Fruit fly (Drosophila melanogaster) whole organism, embryonic: Measurements from ENCODE around the gene CG31637.

Experiments used
- Ada2b ChIP-seq: fragments of 200-800 bp; sonication (Bioruptor generic); IDR thresholded peaks from 2 replicates; pipeline ENCODE4 v1.3.6; 2022; ENCODE audit warnings: missing biosample characterization, missing genetic modification characterization
- CG10267 ChIP-seq: fragments of 200-800 bp; sonication (Bioruptor generic); optimal IDR thresholded peaks from 2 replicates; lab custom pipeline; 2018; ENCODE audit warnings: missing biosample characterization, mild to moderate bottlenecking, missing genetic modification characterization, moderate library complexity
- CG10959 ChIP-seq: fragments of 200-800 bp; sonication (Bioruptor generic); IDR thresholded peaks from 2 replicates; pipeline ENCODE4 v1.3.6; 2022; ENCODE audit warnings: missing biosample characterization, missing genetic modification characterization
- CG12299 ChIP-seq: fragments of 200-800 bp; sonication (Bioruptor generic); optimal IDR thresholded peaks from 2 replicates; lab custom pipeline; 2018; ENCODE audit warnings: missing biosample characterization, mild to moderate bottlenecking, missing genetic modification characterization
- CG13624 ChIP-seq: fragments of 200-800 bp; sonication (Bioruptor generic); optimal IDR thresholded peaks from 2 replicates; lab custom pipeline; 2016; ENCODE audit warnings: missing biosample characterization, missing genetic modification characterization
- CG15073 ChIP-seq: fragments of 200-800 bp; sonication (Bioruptor generic); optimal IDR thresholded peaks from 2 replicates; lab custom pipeline; 2016; ENCODE audit warnings: missing biosample characterization, missing genetic modification characterization
- CG1647 ChIP-seq: fragments of 200-800 bp; sonication (Bioruptor generic); optimal IDR thresholded peaks from 3 replicates; lab custom pipeline; 2016; ENCODE audit warnings: missing biosample characterization, missing genetic modification characterization
- CG16815 ChIP-seq: fragments of 200-800 bp; sonication (Bioruptor generic); optimal IDR thresholded peaks from 3 replicates; lab custom pipeline; 2017; ENCODE audit warnings: missing biosample characterization, mild to moderate bottlenecking, missing genetic modification characterization
- CG17829 ChIP-seq: fragments of 200-800 bp; optimal IDR thresholded peaks from 2 replicates; lab custom pipeline; 2019; ENCODE audit warnings: missing biosample characterization, mild to moderate bottlenecking, missing genetic modification characterization, moderate library complexity
- CG2875 ChIP-seq: fragments of 200-800 bp; sonication (Bioruptor generic); optimal IDR thresholded peaks from 2 replicates; lab custom pipeline; 2017; ENCODE audit warnings: missing biosample characterization, mild to moderate bottlenecking, missing genetic modification characterization, missing genetic modification reagents
- CG2889 ChIP-seq: fragments of 200-800 bp; sonication (Bioruptor generic); IDR thresholded peaks from 3 replicates; pipeline ENCODE4 v1.3.6; 2022; ENCODE audit warnings: missing biosample characterization, missing genetic modification characterization
- CG30020 ChIP-seq: fragments of 200-800 bp; optimal IDR thresholded peaks from 2 replicates; lab custom pipeline; 2019; ENCODE audit warnings: missing biosample characterization, mild to moderate bottlenecking, missing genetic modification characterization, moderate library complexity
- CG34422 ChIP-seq: fragments of 200-800 bp; sonication (Bioruptor generic); IDR thresholded peaks from 3 replicates; pipeline ENCODE4 v1.3.6; 2022; ENCODE audit warnings: missing biosample characterization, missing genetic modification characterization
- CG5245 ChIP-seq: fragments of 200-800 bp; sonication (Bioruptor generic); optimal IDR thresholded peaks from 3 replicates; lab custom pipeline; 2016; ENCODE audit warnings: missing biosample characterization, missing genetic modification characterization
- CG6854 ChIP-seq: fragments of 200-800 bp; sonication (Bioruptor generic); optimal IDR thresholded peaks from 3 replicates; lab custom pipeline; 2017; ENCODE audit warnings: missing biosample characterization, mild to moderate bottlenecking, missing genetic modification characterization
- CG7786 ChIP-seq: fragments of 200-800 bp; sonication (Bioruptor generic); optimal IDR thresholded peaks from 2 replicates; lab custom pipeline; 2016; ENCODE audit warnings: missing biosample characterization, missing genetic modification characterization
- CG8290 ChIP-seq, 3 experiments: fragments of 200-800 bp; sonication (Bioruptor generic); optimal IDR thresholded peaks; 2 replicates each; lab custom pipeline; 2016 to 2019; ENCODE audit warnings: missing biosample characterization in 3 of 3, missing genetic modification characterization in 3 of 3, mild to moderate bottlenecking in 2 of 3, moderate library complexity in 1 of 3
- CG9609 ChIP-seq: fragments of 200-800 bp; sonication (Bioruptor generic); optimal IDR thresholded peaks from 3 replicates; lab custom pipeline; 2016; ENCODE audit warnings: missing biosample characterization, missing genetic modification characterization
- Chrac-16 ChIP-seq: fragments of 200-800 bp; sonication (Bioruptor generic); optimal IDR thresholded peaks from 3 replicates; lab custom pipeline; 2016; ENCODE audit warnings: missing biosample characterization, missing genetic modification characterization
- Dek ChIP-seq: fragments of 200-800 bp; sonication (Bioruptor generic); optimal IDR thresholded peaks from 3 replicates; lab custom pipeline; 2019; ENCODE audit warnings: missing biosample characterization, mild to moderate bottlenecking, missing genetic modification characterization, moderate library complexity
- Ets97D ChIP-seq: fragments of 200-800 bp; sonication (Bioruptor generic); optimal IDR thresholded peaks from 3 replicates; lab custom pipeline; 2016; ENCODE audit warnings: missing biosample characterization, missing genetic modification characterization
- Fer2 ChIP-seq: fragments of 200-800 bp; sonication (Bioruptor generic); optimal IDR thresholded peaks from 2 replicates; lab custom pipeline; 2018; ENCODE audit warnings: missing biosample characterization, mild to moderate bottlenecking, missing genetic modification characterization, moderate library complexity
- HLH54F ChIP-seq: fragments of 200-800 bp; sonication (Bioruptor generic); optimal IDR thresholded peaks from 3 replicates; lab custom pipeline; 2016; ENCODE audit warnings: missing biosample characterization, missing genetic modification characterization
- Hr51 ChIP-seq, 2 experiments: fragments of 200-800 bp; sonication (Bioruptor generic); optimal IDR thresholded peaks; 2 replicates in 1 of 2; 3 replicates in 1 of 2; lab custom pipeline; 2016 to 2018; ENCODE audit warnings: missing biosample characterization in 2 of 2, missing genetic modification characterization in 2 of 2, mild to moderate bottlenecking in 1 of 2, moderate library complexity in 1 of 2
- MBD-R2 ChIP-seq: fragments of 200-800 bp; sonication (Bioruptor generic); IDR thresholded peaks from 2 replicates; pipeline ENCODE4 v1.3.6; 2022; ENCODE audit warnings: missing biosample characterization, missing genetic modification characterization
- MESR4 ChIP-seq: fragments of 200-800 bp; sonication (Bioruptor generic); optimal IDR thresholded peaks from 2 replicates; lab custom pipeline; 2018; ENCODE audit warnings: missing biosample characterization, mild to moderate bottlenecking, missing genetic modification characterization, moderate library complexity
- Mad ChIP-seq: fragments of 200-800 bp; sonication (Bioruptor generic); optimal IDR thresholded peaks from 2 replicates; lab custom pipeline; 2016; ENCODE audit warnings: missing biosample characterization, missing genetic modification characterization
- Nf-YA ChIP-seq: fragments of 200-800 bp; sonication (Bioruptor generic); IDR thresholded peaks from 2 replicates; pipeline ENCODE4 v1.3.6; 2022; ENCODE audit warnings: missing biosample characterization, missing genetic modification characterization
- Rx ChIP-seq: fragments of 200-800 bp; sonication (Bioruptor generic); IDR thresholded peaks from 2 replicates; pipeline ENCODE4 v1.3.6; 2022; ENCODE audit warnings: missing biosample characterization, missing genetic modification characterization
- Sin3A ChIP-seq: fragments of >200 bp; optimal IDR thresholded peaks from 2 replicates; lab custom pipeline; 2018
- Xbp1 ChIP-seq: fragments of 200-800 bp; sonication (Bioruptor generic); optimal IDR thresholded peaks from 3 replicates; lab custom pipeline; 2016; ENCODE audit warnings: missing biosample characterization, mild to moderate bottlenecking, missing genetic modification characterization
- aop ChIP-seq: fragments of 200-800 bp; sonication (Bioruptor generic); IDR thresholded peaks from 2 replicates; pipeline ENCODE4 v1.3.6; 2022; ENCODE audit warnings: missing biosample characterization, missing genetic modification characterization
- ap ChIP-seq: fragments of 200-800 bp; sonication (Bioruptor generic); IDR thresholded peaks from 2 replicates; pipeline ENCODE4 v1.3.6; 2022; ENCODE audit warnings: missing biosample characterization, missing genetic modification characterization
- bab2 ChIP-seq: fragments of 200-800 bp; sonication (Bioruptor generic); optimal IDR thresholded peaks from 2 replicates; lab custom pipeline; 2016; ENCODE audit warnings: missing biosample characterization, missing genetic modification characterization
- br ChIP-seq: fragments of >200 bp; optimal IDR thresholded peaks from 2 replicates; lab custom pipeline; 2017
- crol ChIP-seq: fragments of 200-800 bp; sonication (Bioruptor generic); IDR thresholded peaks from 2 replicates; pipeline ENCODE4 v1.3.6; 2022; ENCODE audit warnings: missing biosample characterization, missing genetic modification characterization
- da ChIP-seq: fragments of 200-800 bp; sonication (Bioruptor generic); optimal IDR thresholded peaks from 2 replicates; lab custom pipeline; 2016; ENCODE audit warnings: missing biosample characterization, missing genetic modification characterization
- danr ChIP-seq: fragments of 200-800 bp; sonication (Bioruptor generic); IDR thresholded peaks from 2 replicates; pipeline ENCODE4 v1.3.6; 2022; ENCODE audit warnings: missing biosample characterization, missing genetic modification characterization
- disco-r ChIP-seq: fragments of 200-800 bp; sonication (Bioruptor generic); optimal IDR thresholded peaks from 2 replicates; lab custom pipeline; 2016; ENCODE audit warnings: missing biosample characterization, missing genetic modification characterization
- dpn ChIP-seq, 2 experiments: fragments of 200-800 bp; sonication (Bioruptor generic); optimal IDR thresholded peaks; 3 replicates each; lab custom pipeline; 2016; ENCODE audit warnings: missing biosample characterization in 2 of 2, missing genetic modification characterization in 2 of 2
- fd102C ChIP-seq: fragments of 200-800 bp; sonication (Bioruptor generic); optimal IDR thresholded peaks from 2 replicates; lab custom pipeline; 2018; ENCODE audit warnings: missing biosample characterization, mild to moderate bottlenecking, missing genetic modification characterization, moderate library complexity
- gt ChIP-seq: fragments of 200-800 bp; sonication (Bioruptor generic); IDR thresholded peaks from 2 replicates; pipeline ENCODE4 v1.3.6; 2022; ENCODE audit warnings: missing biosample characterization, missing genetic modification characterization
- ind ChIP-seq: fragments of 200-800 bp; sonication (Bioruptor generic); optimal IDR thresholded peaks from 3 replicates; lab custom pipeline; 2016; ENCODE audit warnings: missing biosample characterization, missing genetic modification characterization
- insv ChIP-seq, 2 experiments: fragments of 200-800 bp; sonication (Bioruptor generic); optimal IDR thresholded peaks; 3 replicates each; lab custom pipeline; 2016 to 2018; ENCODE audit warnings: missing biosample characterization in 2 of 2, missing genetic modification characterization in 2 of 2
- p53 ChIP-seq: fragments of 200-800 bp; sonication (Bioruptor generic); optimal IDR thresholded peaks from 2 replicates; lab custom pipeline; 2016; ENCODE audit warnings: missing biosample characterization, missing genetic modification characterization
- pho ChIP-seq: fragments of 200-800 bp; sonication (Bioruptor generic); optimal IDR thresholded peaks from 2 replicates; lab custom pipeline; 2016; ENCODE audit warnings: missing biosample characterization, missing genetic modification characterization
- scrt ChIP-seq: fragments of 200-800 bp; sonication (Bioruptor generic); optimal IDR thresholded peaks from 2 replicates; lab custom pipeline; 2018; ENCODE audit warnings: missing biosample characterization, mild to moderate bottlenecking, missing genetic modification characterization, moderate library complexity
- so ChIP-seq: fragments of 200-800 bp; sonication (Bioruptor generic); IDR thresholded peaks from 3 replicates; pipeline ENCODE4 v1.3.6; 2022; ENCODE audit warnings: missing biosample characterization, missing genetic modification characterization
- stc ChIP-seq: fragments of 200-800 bp; sonication (Bioruptor generic); IDR thresholded peaks from 2 replicates; pipeline ENCODE4 v1.3.6; 2022; ENCODE audit warnings: missing biosample characterization, missing genetic modification characterization
- sug ChIP-seq: fragments of 200-800 bp; optimal IDR thresholded peaks from 2 replicates; lab custom pipeline; 2019; ENCODE audit warnings: missing biosample characterization, mild to moderate bottlenecking, missing genetic modification characterization, moderate library complexity
- ttk ChIP-seq: fragments of 200-800 bp; sonication (Bioruptor generic); IDR thresholded peaks from 2 replicates; pipeline ENCODE4 v2.1.2; 2022; ENCODE audit warnings: missing biosample characterization, missing genetic modification characterization
- zf30C ChIP-seq: fragments of 200-800 bp; sonication (Bioruptor generic); optimal IDR thresholded peaks from 3 replicates; lab custom pipeline; 2018; ENCODE audit warnings: missing biosample characterization, mild to moderate bottlenecking, missing genetic modification characterization

The CG31637 gene

dm6 chr2L:6488676-6489140 is 9.7 kb upstream of the CG31637 start, which contains the start of the genes KFase and epsilonCOP (continued):
- TF ChIP-seq Xbp1 (GFP tag; lab: Kevin White, UChicago) (peak; percentile 74), CG2875 (GFP tag; lab: Kevin White, UChicago) (no peak), Nf-YA (GFP tag; lab: Robert Waterston, UW) (no peak), CG34422 (GFP tag; lab: Robert Waterston, UW) (0 out of 3 replicates have a peak, but pooled peaks have one; percentile 28), CG16815 (GFP tag; lab: Kevin White, UChicago) (no peak), crol (GFP tag; lab: Robert Waterston, UW) (no peak), Ada2b (no peak), MESR4 (GFP tag; lab: Kevin White, UChicago) (no peak), p53 (GFP tag; lab: Kevin White, UChicago) (no peak), pho (GFP tag; lab: Kevin White, UChicago) (peak; percentile 54), Fer2 (peak; percentile 29), CG7786 (GFP tag; lab: Kevin White, UChicago) (peak; percentile 47), dpn (GFP tag; optimal IDR thresholded peaks at IDR 0.05; lab: Kevin White, UChicago) (peak; percentile 45 to 55), CG8290 (GFP tag; optimal IDR thresholded peaks at IDR 0.05; lab: Kevin White, UChicago) (peak; percentile 95), CG8290 (tag; optimal IDR thresholded peaks at IDR 0.05; lab: Kevin White, UChicago) (peak; percentile 68 to 92), insv (GFP tag; optimal IDR thresholded peaks at IDR 0.05; lab: Kevin White, UChicago) (peak in 1 of 2 experiments; percentile 19), scrt (peak; percentile 20), Hr51 (GFP tag; optimal IDR thresholded peaks at IDR 0.05; lab: Kevin White, UChicago) (peak; percentile 56 to 61), Ets97D (GFP tag; lab: Kevin White, UChicago) (peak; percentile 98), danr (GFP tag; lab: Robert Waterston, UW) (no peak), CG12299 (peak; percentile 49), da (GFP tag; lab: Kevin White, UChicago) (no peak), ap (0 out of 2 replicates have a peak, but pooled peaks have one; percentile 21), CG1647 (GFP tag; lab: Kevin White, UChicago) (peak; percentile 57), fd102C (GFP tag; lab: Kevin White, UChicago) (no peak), CG10959 (GFP tag; lab: Robert Waterston, UW) (no peak), disco-r (GFP tag; lab: Kevin White, UChicago) (peak; percentile 48), stc (GFP tag; lab: Robert Waterston, UW) (no peak), CG10267 (tag; lab: Kevin White, UChicago) (peak; percentile 95), Chrac-16 (GFP tag; lab: Kevin White, UChicago) (peak; percentile 35), HLH54F (GFP tag; lab: Kevin White, UChicago) (peak; percentile 31), br (lab: Kevin White, UChicago) (no peak), CG2889 (GFP tag; lab: Robert Waterston, UW) (no peak), Mad (peak; percentile 37), gt (GFP tag; lab: Robert Waterston, UW) (no peak), aop (GFP tag; lab: Robert Waterston, UW) (no peak), so (no peak), bab2 (peak; percentile 59), CG13624 (GFP tag; lab: Kevin White, UChicago) (peak; percentile 73), Rx (no peak), Dek (peak; percentile 57), CG6854 (GFP tag; lab: Kevin White, UChicago) (no peak), CG15073 (GFP tag; lab: Kevin White, UChicago) (no peak), CG17829 (tag; lab: Kevin White, UChicago) (peak; percentile 74), CG30020 (peak; percentile 64), MBD-R2 (GFP tag; lab: Robert Waterston, UW) (peak; percentile 44; the same call in 1 of the 2 replicates), zf30C (GFP tag; lab: Kevin White, UChicago) (no peak), ind (GFP tag; lab: Kevin White, UChicago) (peak; percentile 65), CG5245 (GFP tag; lab: Kevin White, UChicago) (peak; percentile 38), ttk (GFP tag; lab: Robert Waterston, UW) (no peak), CG9609 (GFP tag; lab: Kevin White, UChicago) (no peak), Sin3A (peak; percentile 43), sug (peak; percentile 70)
